Worm (Caenorhabditis elegans) whole organism, L4 larva: ENCODE measurements around the gene oma-2.

ENCODE experiments used
- F10B5.3 ChIP-seq: sonication (generic microtip); optimal IDR thresholded peaks from 2 replicates; lab custom pipeline; 2016; ENCODE audit warnings: mild to moderate bottlenecking, missing genetic modification characterization, missing compliant biosample characterization
- F26F4.8 ChIP-seq: fragments of 200-800 bp; sonication (Bioruptor generic); conservative IDR thresholded peaks from 2 replicates; pipeline ENCODE4 v1.3.6; 2022; ENCODE audit warnings: missing genetic modification characterization, missing compliant biosample characterization
- ZK337.2 ChIP-seq: fragments of 200-800 bp; sonication (Bioruptor generic); IDR thresholded peaks from 2 replicates; pipeline ENCODE4 v1.3.6; 2022; ENCODE audit warnings: missing genetic modification reagents, missing genetic modification characterization, missing compliant biosample characterization
- cey-2 ChIP-seq: sonication (generic microtip); optimal IDR thresholded peaks from 3 replicates; lab custom pipeline; 2017; ENCODE audit warnings: missing genetic modification characterization, mild to moderate bottlenecking, missing compliant biosample characterization, antibody characterized with exemption, borderline replicate concordance; ENCODE audit not compliant: insufficient read depth
- daf-8 ChIP-seq: fragments of 200-800 bp; sonication (Bioruptor generic); IDR thresholded peaks from 2 replicates; pipeline ENCODE4 v1.3.6; 2022; ENCODE audit warnings: missing genetic modification characterization, missing compliant biosample characterization
- dmd-8 ChIP-seq: fragments of 200-800 bp; sonication (Bioruptor generic); IDR thresholded peaks from 2 replicates; pipeline ENCODE4 v1.3.6; 2022; ENCODE audit warnings: missing genetic modification characterization, missing compliant biosample characterization
- dmd-9 ChIP-seq: fragments of 200-800 bp; sonication (Bioruptor generic); IDR thresholded peaks from 2 replicates; pipeline ENCODE4 v1.3.6; 2022; ENCODE audit warnings: missing genetic modification reagents, missing genetic modification characterization, missing compliant biosample characterization
- dpl-1 ChIP-seq: fragments of 150-350 bp; optimal IDR thresholded peaks from 2 replicates; lab custom pipeline; 2014; ENCODE audit warnings: missing biosample characterization, missing genetic modification reagents, missing genetic modification characterization
- egl-43 ChIP-seq: fragments of 200-800 bp; sonication (Bioruptor generic); IDR thresholded peaks from 2 replicates; pipeline ENCODE4 v1.3.6; 2022; ENCODE audit warnings: missing genetic modification reagents, missing genetic modification characterization, missing compliant biosample characterization
- fos-1 ChIP-seq: fragments of 150-350 bp; optimal IDR thresholded peaks from 2 replicates; lab custom pipeline; 2014; ENCODE audit warnings: missing biosample characterization, missing genetic modification characterization
- lim-7 ChIP-seq: fragments of 200-800 bp; sonication (Bioruptor generic); IDR thresholded peaks from 2 replicates; pipeline ENCODE4 v1.3.6; 2022; ENCODE audit warnings: missing genetic modification characterization, missing compliant biosample characterization
- lin-13 ChIP-seq: fragments of 150-350 bp; optimal IDR thresholded peaks from 2 replicates; lab custom pipeline; 2014; ENCODE audit warnings: missing biosample characterization, missing genetic modification reagents, missing genetic modification characterization
- lin-29 ChIP-seq: fragments of 200-800 bp; sonication (Bioruptor generic); IDR thresholded peaks from 2 replicates; pipeline ENCODE4 v1.3.6; 2022; ENCODE audit warnings: missing genetic modification reagents, missing genetic modification characterization, missing compliant biosample characterization
- lin-38 ChIP-seq: fragments of 200-800 bp; sonication (Bioruptor generic); IDR thresholded peaks from 2 replicates; pipeline ENCODE4 v1.3.6; 2022; ENCODE audit warnings: missing genetic modification reagents, missing genetic modification characterization, missing compliant biosample characterization
- lir-3 ChIP-seq: sonication (generic microtip); optimal IDR thresholded peaks from 2 replicates; lab custom pipeline; 2016; ENCODE audit warnings: mild to moderate bottlenecking, missing genetic modification characterization, missing compliant biosample characterization
- mdl-1 ChIP-seq, 2 experiments: fragments of 150-350 bp in 1 of 2; sonication (generic microtip) in 1 of 2; optimal IDR thresholded peaks; 2 replicates each; lab custom pipeline; 2014 to 2017; ENCODE audit warnings: missing biosample characterization in 2 of 2, missing genetic modification characterization in 2 of 2
- mdt-29 ChIP-seq: fragments of 200-800 bp; sonication (Bioruptor generic); IDR thresholded peaks from 2 replicates; pipeline ENCODE4 v1.3.6; 2022; ENCODE audit warnings: missing genetic modification reagents, missing genetic modification characterization, missing compliant biosample characterization
- mep-1 ChIP-seq: fragments of 150-350 bp; sonication (generic microtip); optimal IDR thresholded peaks from 3 replicates; lab custom pipeline; 2014; ENCODE audit warnings: missing biosample characterization, missing genetic modification characterization
- nhr-25 ChIP-seq: sonication (generic microtip); optimal IDR thresholded peaks from 2 replicates; lab custom pipeline; 2017; ENCODE audit warnings: missing genetic modification characterization, mild to moderate bottlenecking, missing compliant biosample characterization, antibody characterized with exemption, moderate library complexity, borderline replicate concordance; ENCODE audit not compliant: insufficient read depth
- nhr-28 ChIP-seq: fragments of 150-350 bp; optimal IDR thresholded peaks from 2 replicates; lab custom pipeline; 2014; ENCODE audit warnings: missing biosample characterization, missing genetic modification characterization
- nhr-41 ChIP-seq: fragments of 200-800 bp; sonication (Bioruptor generic); IDR thresholded peaks from 2 replicates; pipeline ENCODE4 v1.3.6; 2022; ENCODE audit warnings: missing genetic modification reagents, missing genetic modification characterization, missing compliant biosample characterization
- nhr-42 ChIP-seq: fragments of 200-800 bp; sonication (Bioruptor generic); IDR thresholded peaks from 2 replicates; pipeline ENCODE4 v1.3.6; 2022; ENCODE audit warnings: missing genetic modification characterization, missing compliant biosample characterization
- nhr-48 ChIP-seq: sonication (generic microtip); optimal IDR thresholded peaks from 2 replicates; lab custom pipeline; 2016; ENCODE audit warnings: mild to moderate bottlenecking, missing genetic modification characterization, missing compliant biosample characterization
- nhr-6 ChIP-seq: fragments of 150-350 bp; optimal IDR thresholded peaks from 2 replicates; lab custom pipeline; 2014; ENCODE audit warnings: missing biosample characterization, missing genetic modification characterization
- snpc-1.2 ChIP-seq: fragments of 200-800 bp; sonication (Bioruptor generic); IDR thresholded peaks from 2 replicates; pipeline ENCODE4 v1.3.6; 2022; ENCODE audit warnings: missing genetic modification reagents, missing genetic modification characterization, missing compliant biosample characterization
- unc-130 ChIP-seq: sonication (generic microtip); optimal IDR thresholded peaks from 2 replicates; lab custom pipeline; 2016; ENCODE audit warnings: missing genetic modification reagents, missing genetic modification characterization, missing compliant biosample characterization
- unc-62 ChIP-seq, 3 experiments: fragments of 150-350 bp in 1 of 3; sonication (generic microtip); optimal IDR thresholded peaks in 2 of 3; peaks in 1 of 3; 1 replicate in 1 of 3; 2 replicates in 2 of 3; lab custom pipeline; 2014 to 2017; ENCODE audit warnings: missing biosample characterization in 3 of 3, missing genetic modification characterization in 3 of 3, missing genetic modification reagents in 3 of 3, missing genotype in 1 of 3
- zag-1 ChIP-seq: fragments of 150-350 bp; optimal IDR thresholded peaks from 2 replicates; lab custom pipeline; 2014; ENCODE audit warnings: missing biosample characterization, missing genetic modification characterization
- zip-11 ChIP-seq: fragments of 200-800 bp; sonication (Bioruptor generic); IDR thresholded peaks from 2 replicates; pipeline ENCODE4 v1.3.6; 2022; ENCODE audit warnings: missing genetic modification characterization, missing compliant biosample characterization

oma-2 gene

DNA sequence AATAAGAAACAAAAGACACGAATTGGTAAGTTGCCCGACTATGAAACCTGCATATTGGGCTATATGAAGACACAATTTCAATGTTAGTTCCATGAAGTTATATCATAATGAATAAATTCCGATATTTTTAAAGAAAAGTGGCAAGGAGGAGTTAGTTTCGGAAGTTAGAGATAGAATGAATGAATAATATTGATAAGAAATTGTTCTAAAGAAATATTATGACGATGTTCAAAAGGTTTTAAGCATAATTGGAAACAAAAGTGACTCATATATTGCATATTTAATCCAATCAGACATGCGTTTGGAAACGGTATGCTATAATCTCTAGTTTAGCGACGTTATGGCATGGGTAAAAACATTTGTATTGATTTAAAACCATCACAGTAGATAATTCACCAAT lies 40.4 kb downstream of the oma-2 start, which contains the start of gene str-143:
TSS of gene str-143 (minus strand) at position 101 of the 400 bp plus-strand sequence.
- peak in 1 of 2 experiments; percentile 17 for TF ChIP-seq unc-62 (GFP tag; optimal IDR thresholded peaks at IDR 0.05 in 1 of 2; lab: Kevin White, UChicago)
- TF ChIP-seq unc-62 (tag; optimal IDR thresholded peaks at IDR 0.05; lab: Kevin White, UChicago): no peak
- no peak for TF ChIP-seq fos-1
- TF ChIP-seq, all 104 proteins: peak for 1

DNA sequence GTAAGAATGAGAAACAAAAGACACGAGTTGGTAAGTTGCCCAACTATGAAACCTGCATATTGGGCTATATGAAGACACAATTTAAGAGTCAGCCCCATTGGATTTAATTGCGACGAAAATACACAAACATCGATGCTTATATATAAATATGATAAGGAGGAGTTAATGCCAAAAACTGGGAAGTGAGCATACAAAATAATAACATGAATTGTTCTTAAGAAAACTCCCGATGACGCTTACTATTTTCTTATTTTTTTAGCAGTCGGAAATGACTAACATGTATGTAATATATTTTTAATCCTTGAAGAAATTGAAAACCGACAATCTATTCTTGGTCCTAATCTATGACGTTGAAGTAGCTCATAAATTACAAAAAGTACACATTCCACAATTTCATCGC lies 42.8 kb downstream of the oma-2 start, which contains the start of gene str-144:
TSS of gene str-144 (minus strand) at position 101 of the 400 bp plus-strand sequence.
- TF ChIP-seq unc-130 (GFP tag; lab: Kevin White, UChicago) (no peak), lin-13 (GFP tag; lab: Kevin White, UChicago) (no peak), cey-2 (tag; lab: Kevin White, UChicago) (no peak), daf-8 (no peak), ZK337.2 (no peak)

DNA sequence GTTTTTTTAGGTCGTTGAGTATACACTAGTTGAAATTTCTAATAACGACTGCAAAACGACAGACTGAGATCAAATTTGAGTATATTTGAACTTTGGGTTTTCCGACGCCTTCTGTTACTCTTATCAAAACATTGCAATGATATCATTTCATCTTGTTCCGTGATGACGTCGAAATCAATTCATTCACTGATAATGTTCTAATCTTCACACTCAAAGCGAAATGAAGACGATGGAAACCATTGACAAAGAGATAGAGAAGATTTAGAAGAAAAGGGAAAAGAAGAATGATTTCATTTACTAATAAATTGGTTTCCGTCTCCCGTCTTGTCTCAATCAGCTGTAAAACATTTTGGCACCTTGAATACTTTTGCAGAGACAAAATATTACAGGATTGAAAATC lies 43.9 kb downstream of the oma-2 start:
- peak; percentile 52 for TF ChIP-seq nhr-28 (tag; lab: Kevin White, UChicago)
- TF ChIP-seq unc-62 (GFP tag; optimal IDR thresholded peaks at IDR 0.05 in 1 of 2; lab: Kevin White, UChicago): peak in 1 of 2 experiments; percentile 80
- TF ChIP-seq unc-62 (tag; optimal IDR thresholded peaks at IDR 0.05; lab: Kevin White, UChicago): no peak
- TF ChIP-seq lin-29 (GFP tag; lab: Robert Waterston, UW): no peak
- TF ChIP-seq mdl-1 (tag; optimal IDR thresholded peaks at IDR 0.05; lab: Kevin White, UChicago): peak in 1 of 2 experiments; percentile 24

DNA sequence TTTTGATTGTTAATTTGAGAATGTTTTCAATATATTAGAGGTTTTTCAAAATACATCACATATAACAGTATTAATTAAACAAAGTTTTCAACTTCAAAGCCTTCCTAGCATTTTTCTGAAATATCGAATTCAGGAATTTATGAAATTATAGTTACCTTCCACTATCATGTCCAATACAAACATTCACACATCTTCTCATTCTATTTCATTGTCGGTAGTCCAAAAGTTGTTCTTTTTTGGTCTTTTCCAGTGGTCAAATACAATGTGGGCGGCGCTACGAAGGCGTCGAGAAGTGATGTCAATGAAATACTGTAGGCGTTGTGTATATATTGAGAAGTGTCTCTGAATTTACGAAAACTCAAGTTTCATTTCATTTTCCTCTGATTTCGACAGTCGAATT lies 46.5 kb downstream of the oma-2 start, which contains the start of gene catp-3:
TSS of gene catp-3 (plus strand) at position 301 of the 400 bp plus-strand sequence.
- TF ChIP-seq dmd-8 (GFP tag; lab: Robert Waterston, UW) (no peak), nhr-48 (no peak), dpl-1 (GFP tag; lab: Kevin White, UChicago) (no peak), zag-1 (no peak), lir-3 (no peak), mep-1 (tag; lab: Kevin White, UChicago) (no peak), dmd-9 (no peak), zip-11 (GFP tag; lab: Robert Waterston, UW) (no peak), nhr-25 (tag; lab: Kevin White, UChicago) (no peak), nhr-41 (GFP tag; lab: Robert Waterston, UW) (no peak), nhr-42 (no peak), F26F4.8 (no peak), nhr-6 (tag; lab: Kevin White, UChicago) (no peak), lim-7 (GFP tag; lab: Robert Waterston, UW) (no peak), unc-62 (GFP tag; optimal IDR thresholded peaks at IDR 0.05 in 1 of 2; lab: Kevin White, UChicago) (no peak), unc-62 (tag; optimal IDR thresholded peaks at IDR 0.05; lab: Kevin White, UChicago) (no peak), lin-38 (no peak), snpc-1.2 (GFP tag; lab: Robert Waterston, UW) (no peak)

- peak in 1 of 2 experiments; percentile 32 for TF ChIP-seq mdl-1 (tag; optimal IDR thresholded peaks at IDR 0.05; lab: Kevin White, UChicago)
- TF ChIP-seq mdt-29 (GFP tag; lab: Robert Waterston, UW): no peak
- TF ChIP-seq F10B5.3 (tag; lab: Kevin White, UChicago): no peak
- TF ChIP-seq egl-43 (GFP tag; lab: Robert Waterston, UW): no peak
- peak; percentile 27 for TF ChIP-seq nhr-28 (tag; lab: Kevin White, UChicago)
- peak; percentile 18 for TF ChIP-seq nhr-48
These were observed 50.6 kb downstream of the oma-2 start for ce11 chrV:8079813-8080212.
